Worm (Caenorhabditis elegans): ENCODE results near the gene C17G10.1.

- TF ChIP-seq tbx-37 (GFP tag; conservative IDR thresholded peaks at IDR 0.05): no peak
- no peak for TF ChIP-seq ama-1 (optimal IDR thresholded peaks at IDR 0.05)
- no peak for TF ChIP-seq aly-1 (tag; optimal IDR thresholded peaks at IDR 0.05)
- no peak for TF ChIP-seq scrt-1 (GFP tag; IDR thresholded peaks at IDR 0.05)
- no peak for TF ChIP-seq ceh-36 (tag; optimal IDR thresholded peaks at IDR 0.05)
- no peak for TF ChIP-seq ceh-13 (GFP tag; optimal IDR thresholded peaks at IDR 0.05)
- TF ChIP-seq flt-1 (GFP tag; IDR thresholded peaks at IDR 0.05): no peak
- no peak for TF ChIP-seq hmg-4 (GFP tag; optimal IDR thresholded peaks at IDR 0.05)
- no peak for TF ChIP-seq ets-7 (tag; optimal IDR thresholded peaks at IDR 0.05)
- no peak for TF ChIP-seq hnd-1 (tag; optimal IDR thresholded peaks at IDR 0.05)
Measured at ce11 chrII:5565082-5565623, 31.2 kb upstream of the C17G10.1 start.

Data from whole organism, early embryonic.